Fruit fly (Drosophila melanogaster) whole organism, embryonic: ENCODE results near the gene retm.

Experiments
- B-H2 ChIP-seq: fragments of 200-800 bp; sonication (Bioruptor generic); optimal IDR thresholded peaks from 2 replicates; lab custom pipeline; 2018; ENCODE audit warnings: missing biosample characterization, mild to moderate bottlenecking, missing genetic modification characterization
- Bgb ChIP-seq: fragments of 200-800 bp; sonication (Bioruptor generic); IDR thresholded peaks from 2 replicates; pipeline ENCODE4 v1.3.6; 2022; ENCODE audit warnings: missing biosample characterization, missing genetic modification characterization; ENCODE audit not compliant: partially characterized antibody
- CG10543 ChIP-seq: fragments of 200-800 bp; sonication (Bioruptor generic); optimal IDR thresholded peaks from 3 replicates; lab custom pipeline; 2017; ENCODE audit warnings: missing biosample characterization, mild to moderate bottlenecking, missing genetic modification characterization, moderate library complexity
- CG11085 ChIP-seq: fragments of 200-800 bp; sonication (Bioruptor generic); IDR thresholded peaks from 2 replicates; pipeline ENCODE4 v1.3.6; 2022; ENCODE audit warnings: missing biosample characterization, missing genetic modification characterization
- CG12942 ChIP-seq: fragments of 200-800 bp; sonication (Bioruptor generic); optimal IDR thresholded peaks from 3 replicates; lab custom pipeline; 2016; ENCODE audit warnings: missing biosample characterization, missing genetic modification characterization
- CG13424 ChIP-seq: fragments of 200-800 bp; sonication (Bioruptor generic); optimal IDR thresholded peaks from 2 replicates; lab custom pipeline; 2019; ENCODE audit warnings: missing biosample characterization, mild to moderate bottlenecking, missing genetic modification characterization, moderate library complexity
- CG32767 ChIP-seq: fragments of 200-800 bp; sonication (Bioruptor generic); IDR thresholded peaks from 2 replicates; pipeline ENCODE4 v1.3.6; 2022; ENCODE audit warnings: missing biosample characterization, missing genetic modification characterization
- CG34422 ChIP-seq: fragments of 200-800 bp; sonication (Bioruptor generic); IDR thresholded peaks from 3 replicates; pipeline ENCODE4 v1.3.6; 2022; ENCODE audit warnings: missing biosample characterization, missing genetic modification characterization
- CG3995 ChIP-seq: fragments of 200-800 bp; sonication (Bioruptor generic); optimal IDR thresholded peaks from 3 replicates; lab custom pipeline; 2016; ENCODE audit warnings: missing biosample characterization, missing genetic modification characterization
- CG43689 ChIP-seq: fragments of 200-800 bp; sonication (Bioruptor generic); IDR thresholded peaks from 2 replicates; pipeline ENCODE4 v1.3.6; 2022; ENCODE audit warnings: missing biosample characterization, missing genetic modification characterization
- CG4424 ChIP-seq: fragments of 200-800 bp; sonication (Bioruptor generic); optimal IDR thresholded peaks from 3 replicates; lab custom pipeline; 2016; ENCODE audit warnings: missing biosample characterization, missing genetic modification characterization
- CG7357 ChIP-seq: fragments of 200-800 bp; sonication (Bioruptor generic); IDR thresholded peaks from 3 replicates; pipeline ENCODE4 v1.3.6; 2022; ENCODE audit warnings: missing biosample characterization, missing genetic modification characterization
- CG8359 ChIP-seq: fragments of 200-800 bp; sonication (Bioruptor generic); optimal IDR thresholded peaks from 2 replicates; lab custom pipeline; 2017; ENCODE audit warnings: missing biosample characterization, mild to moderate bottlenecking, missing genetic modification characterization, borderline replicate concordance
- CG9609 ChIP-seq: fragments of 200-800 bp; sonication (Bioruptor generic); optimal IDR thresholded peaks from 3 replicates; lab custom pipeline; 2016; ENCODE audit warnings: missing biosample characterization, missing genetic modification characterization
- CG9797 ChIP-seq: fragments of 200-800 bp; sonication (Bioruptor generic); optimal IDR thresholded peaks from 3 replicates; lab custom pipeline; 2018; ENCODE audit warnings: missing biosample characterization, mild to moderate bottlenecking, missing genetic modification characterization
- E2f2 ChIP-seq: fragments of 200-800 bp; sonication (Bioruptor generic); IDR thresholded peaks from 2 replicates; pipeline ENCODE4 v1.3.6; 2022; ENCODE audit warnings: missing biosample characterization, missing genetic modification characterization
- Fer1 ChIP-seq: fragments of 200-800 bp; sonication (Bioruptor generic); optimal IDR thresholded peaks from 2 replicates; lab custom pipeline; 2017; ENCODE audit warnings: missing biosample characterization, mild to moderate bottlenecking, missing genetic modification characterization
- HLH54F ChIP-seq: fragments of 200-800 bp; sonication (Bioruptor generic); optimal IDR thresholded peaks from 3 replicates; lab custom pipeline; 2016; ENCODE audit warnings: missing biosample characterization, missing genetic modification characterization
- HLHmδ ChIP-seq: fragments of 200-800 bp; sonication (Bioruptor generic); optimal IDR thresholded peaks from 2 replicates; lab custom pipeline; 2018; ENCODE audit warnings: missing biosample characterization, mild to moderate bottlenecking, missing genetic modification characterization, moderate library complexity
- Max ChIP-seq: fragments of 200-800 bp; sonication (Bioruptor generic); optimal IDR thresholded peaks from 2 replicates; lab custom pipeline; 2016; ENCODE audit warnings: missing biosample characterization, mild to moderate bottlenecking, missing genetic modification characterization
- NFAT ChIP-seq: fragments of 200-800 bp; sonication (Bioruptor generic); IDR thresholded peaks from 2 replicates; pipeline ENCODE4 v1.3.6; 2022; ENCODE audit warnings: missing biosample characterization, missing genetic modification characterization
- Scr ChIP-seq: fragments of 200-800 bp; sonication (Bioruptor generic); IDR thresholded peaks from 2 replicates; pipeline ENCODE4 v1.3.6; 2022; ENCODE audit warnings: missing biosample characterization, missing genetic modification characterization; ENCODE audit not compliant: partially characterized antibody
- Ssrp ChIP-seq: fragments of 200-800 bp; sonication (Bioruptor generic); optimal IDR thresholded peaks from 2 replicates; lab custom pipeline; 2018; ENCODE audit warnings: missing biosample characterization, mild to moderate bottlenecking, missing genetic modification characterization, moderate library complexity
- ac ChIP-seq: fragments of 200-800 bp; sonication (Bioruptor generic); optimal IDR thresholded peaks from 3 replicates; lab custom pipeline; 2017; ENCODE audit warnings: missing biosample characterization, mild to moderate bottlenecking, missing genetic modification characterization
- aop ChIP-seq: fragments of 200-800 bp; sonication (Bioruptor generic); IDR thresholded peaks from 2 replicates; pipeline ENCODE4 v1.3.6; 2022; ENCODE audit warnings: missing biosample characterization, missing genetic modification characterization
- crc ChIP-seq: fragments of 200-800 bp; sonication (Bioruptor generic); optimal IDR thresholded peaks from 2 replicates; lab custom pipeline; 2016; ENCODE audit warnings: missing biosample characterization, missing genetic modification characterization
- cwo ChIP-seq: fragments of 200-800 bp; sonication (Bioruptor generic); optimal IDR thresholded peaks from 3 replicates; lab custom pipeline; 2017; ENCODE audit warnings: missing biosample characterization, missing genetic modification characterization, mild to moderate bottlenecking, moderate library complexity, missing genetic modification reagents
- danr ChIP-seq: fragments of 200-800 bp; sonication (Bioruptor generic); IDR thresholded peaks from 2 replicates; pipeline ENCODE4 v1.3.6; 2022; ENCODE audit warnings: missing biosample characterization, missing genetic modification characterization
- ems ChIP-seq: fragments of 200-800 bp; sonication (Bioruptor generic); optimal IDR thresholded peaks from 3 replicates; lab custom pipeline; 2016; ENCODE audit warnings: missing biosample characterization, missing genetic modification characterization
- esg ChIP-seq: fragments of 200-800 bp; sonication (Bioruptor generic); conservative IDR thresholded peaks from 2 replicates; pipeline ENCODE4 v1.3.6; 2022; ENCODE audit warnings: missing biosample characterization, missing genetic modification characterization
- fd96Cb ChIP-seq: fragments of 200-800 bp; sonication (Bioruptor generic); optimal IDR thresholded peaks from 2 replicates; lab custom pipeline; 2018; ENCODE audit warnings: missing biosample characterization, mild to moderate bottlenecking, missing genetic modification characterization, moderate library complexity
- hbn ChIP-seq: fragments of 200-800 bp; sonication (Bioruptor generic); IDR thresholded peaks from 2 replicates; pipeline ENCODE4 v1.3.6; 2022; ENCODE audit warnings: missing biosample characterization, missing genetic modification characterization; ENCODE audit not compliant: partially characterized antibody
- her ChIP-seq: fragments of 200-800 bp; sonication (Bioruptor generic); optimal IDR thresholded peaks from 2 replicates; lab custom pipeline; 2016; ENCODE audit warnings: missing biosample characterization, missing genetic modification characterization
- kay ChIP-seq: fragments of 200-800 bp; sonication (Bioruptor generic); optimal IDR thresholded peaks from 2 replicates; lab custom pipeline; 2016; ENCODE audit warnings: missing biosample characterization, missing genetic modification characterization
- lab ChIP-seq: fragments of 200-800 bp; sonication (Bioruptor generic); optimal IDR thresholded peaks from 3 replicates; lab custom pipeline; 2017; ENCODE audit warnings: missing biosample characterization, missing genetic modification characterization, mild to moderate bottlenecking, moderate library complexity, missing genetic modification reagents
- lmd ChIP-seq: fragments of 200-800 bp; sonication (Bioruptor generic); IDR thresholded peaks from 2 replicates; pipeline ENCODE4 v1.3.6; 2022; ENCODE audit warnings: missing biosample characterization, missing genetic modification characterization
- lola ChIP-seq, 3 experiments: fragments of >200 bp in 2 of 3; fragments of 200-800 bp in 1 of 3; sonication (Bioruptor generic) in 1 of 3; optimal IDR thresholded peaks; 2 replicates each; lab custom pipeline; 2017 to 2019; ENCODE audit warnings: missing biosample characterization in 3 of 3, missing genetic modification characterization in 3 of 3, mild to moderate bottlenecking in 1 of 3, moderate library complexity in 1 of 3
- maf-S ChIP-seq: fragments of 200-800 bp; sonication (Bioruptor generic); optimal IDR thresholded peaks from 2 replicates; lab custom pipeline; 2016; ENCODE audit warnings: missing biosample characterization, missing genetic modification characterization
- pfk ChIP-seq: fragments of 200-800 bp; sonication (Bioruptor generic); optimal IDR thresholded peaks from 2 replicates; lab custom pipeline; 2018; ENCODE audit warnings: missing biosample characterization, mild to moderate bottlenecking, missing genetic modification characterization, moderate library complexity
- pnt ChIP-seq: fragments of 200-800 bp; sonication (Bioruptor generic); optimal IDR thresholded peaks from 3 replicates; lab custom pipeline; 2016; ENCODE audit warnings: missing biosample characterization, missing genetic modification characterization
- pros ChIP-seq: fragments of 200-800 bp; sonication (Bioruptor generic); optimal IDR thresholded peaks from 3 replicates; lab custom pipeline; 2019; ENCODE audit warnings: missing biosample characterization, mild to moderate bottlenecking, missing genetic modification characterization, moderate library complexity
- sens ChIP-seq: fragments of 200-800 bp; sonication (Bioruptor generic); peaks from one replicate; lab custom pipeline; 2016; ENCODE audit warnings: missing biosample characterization, missing genetic modification characterization
- shn ChIP-seq: fragments of 200-800 bp; sonication (Bioruptor generic); optimal IDR thresholded peaks from 3 replicates; lab custom pipeline; 2016; ENCODE audit warnings: missing biosample characterization, missing genetic modification characterization
- so ChIP-seq: fragments of 200-800 bp; sonication (Bioruptor generic); IDR thresholded peaks from 3 replicates; pipeline ENCODE4 v1.3.6; 2022; ENCODE audit warnings: missing biosample characterization, missing genetic modification characterization
- sob ChIP-seq: fragments of 200-800 bp; sonication (Bioruptor generic); IDR thresholded peaks from 2 replicates; pipeline ENCODE4 v1.3.6; 2022; ENCODE audit warnings: missing biosample characterization, missing genetic modification characterization
- sr ChIP-seq: fragments of 200-800 bp; sonication (Bioruptor generic); IDR thresholded peaks from 3 replicates; pipeline ENCODE4 v1.3.6; 2022; ENCODE audit warnings: missing biosample characterization, missing genetic modification characterization
- stc ChIP-seq: fragments of 200-800 bp; sonication (Bioruptor generic); IDR thresholded peaks from 2 replicates; pipeline ENCODE4 v1.3.6; 2022; ENCODE audit warnings: missing biosample characterization, missing genetic modification characterization
- unc-4 ChIP-seq: fragments of 200-800 bp; sonication (Bioruptor generic); IDR thresholded peaks from 2 replicates; pipeline ENCODE4 v1.3.6; 2022; ENCODE audit warnings: missing biosample characterization, missing genetic modification characterization; ENCODE audit not compliant: partially characterized antibody
- wdn ChIP-seq: fragments of 200-800 bp; sonication (Bioruptor generic); IDR thresholded peaks from 2 replicates; pipeline ENCODE4 v1.3.6; 2022; ENCODE audit warnings: missing biosample characterization, missing genetic modification characterization
- z ChIP-seq: fragments of 200-800 bp; sonication (Bioruptor generic); IDR thresholded peaks from 3 replicates; pipeline ENCODE4 v1.3.6; 2022; ENCODE audit warnings: missing biosample characterization, missing genetic modification characterization
- zfh2 ChIP-seq: fragments of 200-800 bp; sonication (Bioruptor generic); optimal IDR thresholded peaks from 2 replicates; lab custom pipeline; 2016; ENCODE audit warnings: missing biosample characterization, missing genetic modification characterization

The retm gene

dm6 chr2L:6488676-6489140, 33.0 kb upstream of the retm start, which contains the start of the genes KFase and epsilonCOP (continued):
- peak; percentile 39 for TF ChIP-seq B-H2 (GFP tag; lab: Kevin White, UChicago)
- TF ChIP-seq sens (GFP tag; lab: Kevin White, UChicago) = peak; percentile 93
- peak; percentile 59 for TF ChIP-seq CG10543
- 0 out of 2 replicates have a peak, but pooled peaks have one; percentile 6 for TF ChIP-seq CG11085 (GFP tag; lab: Robert Waterston, UW)
- no peak for TF ChIP-seq ems (GFP tag; lab: Kevin White, UChicago)
- peak; percentile 47 for TF ChIP-seq CG4424 (GFP tag; lab: Kevin White, UChicago)
- peak; percentile 20 for TF ChIP-seq Ssrp (tag; lab: Kevin White, UChicago)
- TF ChIP-seq hbn (GFP tag; lab: Robert Waterston, UW) = peak; percentile 70
- TF ChIP-seq cwo (GFP tag; lab: Kevin White, UChicago) = no peak
- TF ChIP-seq CG34422 (GFP tag; lab: Robert Waterston, UW) = 0 out of 3 replicates have a peak, but pooled peaks have one; percentile 28
- peak; percentile 31 for TF ChIP-seq HLH54F (GFP tag; lab: Kevin White, UChicago)
- TF ChIP-seq Bgb = peak; percentile 78
- peak; percentile 1 for TF ChIP-seq fd96Cb (tag; lab: Kevin White, UChicago)
- no peak for TF ChIP-seq CG7357
- no peak for TF ChIP-seq wdn (GFP tag; lab: Robert Waterston, UW)
- TF ChIP-seq pfk (GFP tag; lab: Kevin White, UChicago) = no peak
- no peak for TF ChIP-seq so
- TF ChIP-seq E2f2 (GFP tag; lab: Robert Waterston, UW) = peak; percentile 56
- TF ChIP-seq lola (GFP tag; optimal IDR thresholded peaks at IDR 0.05; lab: Kevin White, UChicago) = peak in 1 of 3 experiments; percentile 38
- no peak for TF ChIP-seq CG8359 (GFP tag; lab: Kevin White, UChicago)
- no peak for TF ChIP-seq pros (GFP tag; lab: Kevin White, UChicago)
- TF ChIP-seq Scr (GFP tag; lab: Robert Waterston, UW) = peak; percentile 73
- TF ChIP-seq kay (GFP tag; lab: Kevin White, UChicago) = peak; percentile 54
- peak; percentile 75 for TF ChIP-seq unc-4 (GFP tag; lab: Robert Waterston, UW)
- TF ChIP-seq ac (GFP tag; lab: Kevin White, UChicago) = no peak
- no peak for TF ChIP-seq stc
- peak; percentile 74 for TF ChIP-seq sob (GFP tag; lab: Robert Waterston, UW)
- no peak for TF ChIP-seq CG43689 (GFP tag; lab: Robert Waterston, UW)
- peak; percentile 52 for TF ChIP-seq maf-S (GFP tag; lab: Kevin White, UChicago)
- TF ChIP-seq lmd = peak; percentile 31; the same call in 1 of the 2 replicates
- TF ChIP-seq NFAT = no peak
- TF ChIP-seq Max (GFP tag; lab: Kevin White, UChicago) = no peak
- TF ChIP-seq CG32767 (GFP tag; lab: Robert Waterston, UW) = no peak
- TF ChIP-seq crc (GFP tag; lab: Kevin White, UChicago) = peak; percentile 8
- TF ChIP-seq z (GFP tag; lab: Robert Waterston, UW) = no peak
- TF ChIP-seq Fer1 (GFP tag; lab: Kevin White, UChicago) = peak; percentile 74
- no peak for TF ChIP-seq pnt
- peak; percentile 53 for TF ChIP-seq CG3995 (GFP tag; lab: Kevin White, UChicago)
- no peak for TF ChIP-seq sr
- peak; percentile 81 for TF ChIP-seq CG9797 (GFP tag; lab: Kevin White, UChicago)
- TF ChIP-seq CG13424 (tag; lab: Kevin White, UChicago) = peak; percentile 59
- peak; percentile 59 for TF ChIP-seq zfh2
- TF ChIP-seq lab = peak; percentile 80
- TF ChIP-seq shn (GFP tag; lab: Kevin White, UChicago) = peak; percentile 34
- TF ChIP-seq HLHmδ (GFP tag; lab: Kevin White, UChicago) = no peak
- no peak for TF ChIP-seq CG9609
- no peak for TF ChIP-seq aop (GFP tag; lab: Robert Waterston, UW)
- no peak for TF ChIP-seq esg
- no peak for TF ChIP-seq danr (GFP tag; lab: Robert Waterston, UW)
- TF ChIP-seq CG12942 = peak; percentile 71
- TF ChIP-seq her (GFP tag; lab: Kevin White, UChicago) = peak; percentile 38
